Worm (Caenorhabditis elegans): ENCODE measurements around the gene E02C12.12.

Gene E02C12.12

DNA sequence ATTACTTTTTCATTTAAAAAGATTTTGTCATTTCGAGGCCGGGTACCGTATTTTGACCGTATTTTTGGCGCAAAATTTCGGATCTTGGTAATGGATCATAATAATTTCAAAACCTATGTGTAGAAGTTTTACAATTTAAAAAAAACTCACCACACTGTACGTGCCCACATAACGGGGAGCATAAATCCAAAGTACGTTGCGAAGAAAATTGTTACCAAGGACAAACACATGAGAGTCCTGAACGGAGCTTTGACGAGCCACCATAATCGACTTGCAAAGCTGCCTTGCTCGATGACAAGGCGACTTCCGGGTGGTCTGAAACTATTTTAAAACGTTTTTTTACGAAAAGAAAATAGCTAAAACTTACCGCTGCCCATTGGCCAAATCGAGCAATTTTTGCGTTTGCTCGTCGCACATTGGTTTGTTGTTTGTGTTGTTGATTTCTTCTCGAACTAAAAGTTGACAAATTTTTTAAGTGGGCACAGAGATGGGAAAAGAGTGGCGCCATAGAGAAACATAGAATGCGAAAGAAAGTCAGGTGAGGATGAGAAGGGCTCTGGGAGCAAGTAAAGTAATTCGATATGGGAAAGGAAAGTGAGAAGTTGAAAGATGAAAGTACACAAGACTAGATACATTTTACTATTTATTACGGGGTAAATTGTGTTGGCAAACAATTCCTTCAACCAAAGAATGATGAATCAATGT lies 49.4 kb downstream of the E02C12.12 start (continued):
- no peak for TF ChIP-seq F26F4.8 (GFP tag; conservative IDR thresholded peaks at IDR 0.05)
- TF ChIP-seq lim-7 (GFP tag; IDR thresholded peaks at IDR 0.05): no peak
- TF ChIP-seq pqm-1 (tag; optimal IDR thresholded peaks at IDR 0.05): no peak
- no peak for TF ChIP-seq lsy-2 (tag; optimal IDR thresholded peaks at IDR 0.05)
- no peak for TF ChIP-seq mes-2 (tag; optimal IDR thresholded peaks at IDR 0.05; ENCODE audit: poor library complexity, severe bottlenecking)
- no peak for TF ChIP-seq ceh-32 (tag; optimal IDR thresholded peaks at IDR 0.05; ENCODE audit: poor library complexity)
- TF ChIP-seq jun-1 (tag; optimal IDR thresholded peaks at IDR 0.05): no peak
- no peak for TF ChIP-seq nhr-77 (tag; optimal IDR thresholded peaks at IDR 0.05)
- no peak for TF ChIP-seq snpc-4 (tag; optimal IDR thresholded peaks at IDR 0.05)
- TF ChIP-seq nhr-10 (tag; optimal IDR thresholded peaks at IDR 0.05): no peak
- TF ChIP-seq dmd-9 (GFP tag; IDR thresholded peaks at IDR 0.05): no peak
- TF ChIP-seq ces-1 (GFP tag; optimal IDR thresholded peaks at IDR 0.05): no peak
- no peak for TF ChIP-seq hmg-1.1 (GFP tag; IDR thresholded peaks at IDR 0.05)
- no peak for TF ChIP-seq F44E2.7 (GFP tag; IDR thresholded peaks at IDR 0.05)
- TF ChIP-seq pha-4 (GFP tag; IDR thresholded peaks at IDR 0.05): no peak
- peak; percentile 77 for TF ChIP-seq pha-4 (tag; optimal IDR thresholded peaks at IDR 0.05)
- no peak for TF ChIP-seq hlh-30 (tag; optimal IDR thresholded peaks at IDR 0.05; ENCODE audit: insufficient read depth)
- TF ChIP-seq daf-16 (GFP tag; optimal IDR thresholded peaks at IDR 0.05): no peak
- peak; percentile 40 for TF ChIP-seq daf-16 (tag; optimal IDR thresholded peaks at IDR 0.05)
- no peak for TF ChIP-seq ztf-7 (tag; optimal IDR thresholded peaks at IDR 0.05)
- TF ChIP-seq mxl-2 (GFP tag; conservative IDR thresholded peaks at IDR 0.05): no peak
- TF ChIP-seq aly-2 (tag; optimal IDR thresholded peaks at IDR 0.05): no peak
- TF ChIP-seq attf-4 (tag; optimal IDR thresholded peaks at IDR 0.05): no peak
- no peak for TF ChIP-seq vab-7 (GFP tag; IDR thresholded peaks at IDR 0.05)
- TF ChIP-seq ceh-62 (tag; optimal IDR thresholded peaks at IDR 0.05): no peak
- peak in 1 of 2 experiments; percentile 37 for TF ChIP-seq unc-62 (GFP tag; optimal IDR thresholded peaks at IDR 0.05 in 1 of 2)
- no peak for TF ChIP-seq unc-62 (tag; optimal IDR thresholded peaks at IDR 0.05)
- no peak for TF ChIP-seq mep-1 (tag; optimal IDR thresholded peaks at IDR 0.05)
- TF ChIP-seq dmd-8 (GFP tag; IDR thresholded peaks at IDR 0.05): no peak
- no peak for TF ChIP-seq D1046.2 (GFP tag; IDR thresholded peaks at IDR 0.05)
- TF ChIP-seq php-3 (GFP tag; IDR thresholded peaks at IDR 0.05): no peak
- no peak for TF ChIP-seq Y105C5A.15 (GFP tag; IDR thresholded peaks at IDR 0.05)
- TF ChIP-seq F49E8.2 (tag; optimal IDR thresholded peaks at IDR 0.05; ENCODE audit: borderline replicate concordance): no peak
- TF ChIP-seq daf-19 (GFP tag; conservative IDR thresholded peaks at IDR 0.05): no peak
- no peak for TF ChIP-seq fos-1 (tag; optimal IDR thresholded peaks at IDR 0.05)
- TF ChIP-seq dmd-6 (GFP tag; IDR thresholded peaks at IDR 0.05): peak; percentile 29
- no peak for TF ChIP-seq nhr-6 (tag; optimal IDR thresholded peaks at IDR 0.05)
- TF ChIP-seq duxl-1 (tag; optimal IDR thresholded peaks at IDR 0.05; ENCODE audit: poor library complexity): no peak
